Fruit fly (Drosophila melanogaster) whole organism, embryonic: ENCODE results near the gene east.
A peak's percentile ranks its signal among the peaks of the same experiment; 100 is the strongest.

Experiments used
- Abd-B ChIP-seq: fragments of 200-800 bp; sonication (Bioruptor generic); optimal IDR thresholded peaks from 2 replicates; lab custom pipeline; 2018; ENCODE audit warnings: missing biosample characterization, mild to moderate bottlenecking, missing genetic modification characterization, moderate library complexity
- CG10209 ChIP-seq: fragments of 200-800 bp; sonication (Bioruptor generic); optimal IDR thresholded peaks from 3 replicates; lab custom pipeline; 2017; ENCODE audit warnings: missing biosample characterization, mild to moderate bottlenecking, missing genetic modification characterization, missing genetic modification reagents
- CG10979 ChIP-seq: fragments of 200-800 bp; sonication (Bioruptor generic); optimal IDR thresholded peaks from 2 replicates; lab custom pipeline; 2018; ENCODE audit warnings: missing biosample characterization, mild to moderate bottlenecking, missing genetic modification characterization, moderate library complexity
- CG11085 ChIP-seq: fragments of 200-800 bp; sonication (Bioruptor generic); IDR thresholded peaks from 2 replicates; pipeline ENCODE4 v1.3.6; 2022; ENCODE audit warnings: missing biosample characterization, missing genetic modification characterization
- CG12391 ChIP-seq: fragments of 200-800 bp; sonication (Bioruptor generic); optimal IDR thresholded peaks from 3 replicates; lab custom pipeline; 2018; ENCODE audit warnings: missing biosample characterization, mild to moderate bottlenecking, missing genetic modification characterization, moderate library complexity
- CG15269 ChIP-seq: fragments of 200-800 bp; sonication (Bioruptor generic); optimal IDR thresholded peaks from 2 replicates; lab custom pipeline; 2018; ENCODE audit warnings: missing biosample characterization, mild to moderate bottlenecking, missing genetic modification characterization, moderate library complexity
- CG17568 ChIP-seq: fragments of 200-800 bp; sonication (Bioruptor generic); optimal IDR thresholded peaks from 2 replicates; lab custom pipeline; 2018; ENCODE audit warnings: missing biosample characterization, mild to moderate bottlenecking, missing genetic modification characterization, moderate library complexity
- CG17912 ChIP-seq: fragments of 200-800 bp; sonication (Bioruptor generic); optimal IDR thresholded peaks from 2 replicates; lab custom pipeline; 2018; ENCODE audit warnings: missing biosample characterization, mild to moderate bottlenecking, missing genetic modification characterization
- CG18599 ChIP-seq: fragments of 200-800 bp; sonication (Bioruptor generic); optimal IDR thresholded peaks from 3 replicates; lab custom pipeline; 2017; ENCODE audit warnings: missing biosample characterization, missing genetic modification characterization, mild to moderate bottlenecking, moderate library complexity, missing genetic modification reagents
- CG18764 ChIP-seq: fragments of 200-800 bp; sonication (Bioruptor generic); optimal IDR thresholded peaks from 3 replicates; lab custom pipeline; 2016; ENCODE audit warnings: missing biosample characterization, missing genetic modification characterization
- CG2889 ChIP-seq: fragments of 200-800 bp; sonication (Bioruptor generic); IDR thresholded peaks from 3 replicates; pipeline ENCODE4 v1.3.6; 2022; ENCODE audit warnings: missing biosample characterization, missing genetic modification characterization
- CG4282 ChIP-seq: fragments of 200-800 bp; sonication (Bioruptor generic); optimal IDR thresholded peaks from 2 replicates; lab custom pipeline; 2016; ENCODE audit warnings: missing biosample characterization, missing genetic modification characterization
- CG4328 ChIP-seq: fragments of 200-800 bp; sonication (Bioruptor generic); optimal IDR thresholded peaks from 3 replicates; lab custom pipeline; 2017; ENCODE audit warnings: missing biosample characterization, missing genetic modification reagents, missing genetic modification characterization
- CG8089 ChIP-seq: fragments of 200-800 bp; sonication (Bioruptor generic); optimal IDR thresholded peaks from 3 replicates; lab custom pipeline; 2016; ENCODE audit warnings: missing biosample characterization, missing genetic modification characterization
- CG8359 ChIP-seq: fragments of 200-800 bp; sonication (Bioruptor generic); optimal IDR thresholded peaks from 2 replicates; lab custom pipeline; 2017; ENCODE audit warnings: missing biosample characterization, mild to moderate bottlenecking, missing genetic modification characterization, borderline replicate concordance
- D ChIP-seq, 2 experiments: fragments of 200-800 bp in 1 of 2; fragments of >200 bp in 1 of 2; sonication (Bioruptor generic) in 1 of 2; optimal IDR thresholded peaks; 2 replicates in 1 of 2; 3 replicates in 1 of 2; lab custom pipeline; 2017; ENCODE audit warnings: mild to moderate bottlenecking in 1 of 2, missing biosample characterization in 1 of 2, missing genetic modification characterization in 1 of 2, missing genetic modification reagents in 1 of 2
- D19B ChIP-seq: fragments of 200-800 bp; sonication (Bioruptor generic); optimal IDR thresholded peaks from 2 replicates; lab custom pipeline; 2017; ENCODE audit warnings: missing biosample characterization, mild to moderate bottlenecking, missing genetic modification characterization
- Doc3 ChIP-seq: fragments of 200-800 bp; sonication (Bioruptor generic); IDR thresholded peaks from 3 replicates; pipeline ENCODE4 v1.3.6; 2022; ENCODE audit warnings: missing biosample characterization, missing genetic modification characterization; ENCODE audit not compliant: partially characterized antibody
- Eip74EF ChIP-seq, 2 experiments: fragments of 200-800 bp in 1 of 2; fragments of >200 bp in 1 of 2; sonication (Bioruptor generic) in 1 of 2; optimal IDR thresholded peaks; 2 replicates each; lab custom pipeline; 2017 to 2019; ENCODE audit warnings: missing biosample characterization in 2 of 2, missing genetic modification characterization in 2 of 2, mild to moderate bottlenecking in 1 of 2, moderate library complexity in 1 of 2
- HLH3B ChIP-seq: fragments of 200-800 bp; sonication (Bioruptor generic); IDR thresholded peaks from 2 replicates; pipeline ENCODE4 v1.3.6; 2022; ENCODE audit warnings: missing biosample characterization, missing genetic modification characterization
- Hsf ChIP-seq: fragments of 200-800 bp; sonication (Bioruptor generic); optimal IDR thresholded peaks from 3 replicates; lab custom pipeline; 2016; ENCODE audit warnings: missing biosample characterization, missing genetic modification characterization
- Lhr ChIP-seq: fragments of 200-800 bp; sonication (Bioruptor generic); optimal IDR thresholded peaks from 3 replicates; lab custom pipeline; 2017; ENCODE audit warnings: mild to moderate bottlenecking, missing biosample characterization, missing genetic modification reagents, missing genetic modification characterization
- Oli ChIP-seq: fragments of 200-800 bp; sonication (Bioruptor generic); optimal IDR thresholded peaks from 2 replicates; lab custom pipeline; 2018; ENCODE audit warnings: missing biosample characterization, mild to moderate bottlenecking, missing genetic modification characterization, moderate library complexity
- PHDP ChIP-seq: fragments of 200-800 bp; sonication (Bioruptor generic); optimal IDR thresholded peaks from 3 replicates; lab custom pipeline; 2018; ENCODE audit warnings: missing biosample characterization, mild to moderate bottlenecking, missing genetic modification characterization, moderate library complexity
- Poxn ChIP-seq: fragments of 200-800 bp; sonication (Bioruptor generic); IDR thresholded peaks from 2 replicates; pipeline ENCODE4 v1.3.6; 2022; ENCODE audit warnings: missing biosample characterization, missing genetic modification characterization
- Rx ChIP-seq: fragments of 200-800 bp; sonication (Bioruptor generic); IDR thresholded peaks from 2 replicates; pipeline ENCODE4 v1.3.6; 2022; ENCODE audit warnings: missing biosample characterization, missing genetic modification characterization
- Sox100B ChIP-seq: fragments of 200-800 bp; sonication (Bioruptor generic); optimal IDR thresholded peaks from 3 replicates; lab custom pipeline; 2018; ENCODE audit warnings: missing biosample characterization, mild to moderate bottlenecking, missing genetic modification characterization
- Sox102F ChIP-seq: fragments of 200-800 bp; sonication (Bioruptor generic); optimal IDR thresholded peaks from 2 replicates; lab custom pipeline; 2018; ENCODE audit warnings: missing biosample characterization, mild to moderate bottlenecking, missing genetic modification characterization, moderate library complexity
- Spps ChIP-seq: fragments of 200-800 bp; sonication (Bioruptor generic); optimal IDR thresholded peaks from 2 replicates; lab custom pipeline; 2018; ENCODE audit warnings: missing biosample characterization, mild to moderate bottlenecking, missing genetic modification characterization
- Stat92E ChIP-seq, 3 experiments: fragments of >200 bp in 2 of 3; fragments of 200-800 bp in 1 of 3; sonication (Bioruptor generic) in 1 of 3; optimal IDR thresholded peaks; 2 replicates each; lab custom pipeline; 2017 to 2019; ENCODE audit warnings: missing biosample characterization in 3 of 3, missing genetic modification characterization in 3 of 3, mild to moderate bottlenecking in 1 of 3, moderate library complexity in 1 of 3
- danr ChIP-seq: fragments of 200-800 bp; sonication (Bioruptor generic); IDR thresholded peaks from 2 replicates; pipeline ENCODE4 v1.3.6; 2022; ENCODE audit warnings: missing biosample characterization, missing genetic modification characterization
- emc ChIP-seq: fragments of 200-800 bp; sonication (Bioruptor generic); optimal IDR thresholded peaks from 2 replicates; lab custom pipeline; 2016; ENCODE audit warnings: missing biosample characterization, missing genetic modification characterization
- her ChIP-seq: fragments of 200-800 bp; sonication (Bioruptor generic); optimal IDR thresholded peaks from 2 replicates; lab custom pipeline; 2016; ENCODE audit warnings: missing biosample characterization, missing genetic modification characterization
- ind ChIP-seq: fragments of 200-800 bp; sonication (Bioruptor generic); optimal IDR thresholded peaks from 3 replicates; lab custom pipeline; 2016; ENCODE audit warnings: missing biosample characterization, missing genetic modification characterization
- kay ChIP-seq: fragments of 200-800 bp; sonication (Bioruptor generic); optimal IDR thresholded peaks from 2 replicates; lab custom pipeline; 2016; ENCODE audit warnings: missing biosample characterization, missing genetic modification characterization
- lmd ChIP-seq: fragments of 200-800 bp; sonication (Bioruptor generic); IDR thresholded peaks from 2 replicates; pipeline ENCODE4 v1.3.6; 2022; ENCODE audit warnings: missing biosample characterization, missing genetic modification characterization
- mam ChIP-seq: fragments of 200-800 bp; sonication (Bioruptor generic); optimal IDR thresholded peaks from 3 replicates; lab custom pipeline; 2016; ENCODE audit warnings: missing biosample characterization, missing genetic modification characterization
- nau ChIP-seq: fragments of 200-800 bp; sonication (Bioruptor generic); optimal IDR thresholded peaks from 3 replicates; lab custom pipeline; 2017; ENCODE audit warnings: missing biosample characterization, mild to moderate bottlenecking, missing genetic modification characterization, missing genetic modification reagents
- nmo ChIP-seq: fragments of 200-800 bp; sonication (Bioruptor generic); optimal IDR thresholded peaks from 2 replicates; lab custom pipeline; 2018; ENCODE audit warnings: missing biosample characterization, mild to moderate bottlenecking, missing genetic modification characterization, moderate library complexity
- oc ChIP-seq: fragments of 200-800 bp; sonication (Bioruptor generic); optimal IDR thresholded peaks from 2 replicates; lab custom pipeline; 2018; ENCODE audit warnings: missing biosample characterization, mild to moderate bottlenecking, missing genetic modification characterization, moderate library complexity
- pan ChIP-seq, 4 experiments: fragments of >200 bp in 3 of 4; fragments of 200-800 bp in 1 of 4; sonication (Bioruptor generic) in 1 of 4; optimal IDR thresholded peaks in 3 of 4; IDR thresholded peaks in 1 of 4; 2 replicates each; pipeline versions ENCODE4 v1.3.6 to Lab custom; 2017 to 2022; ENCODE audit warnings: missing biosample characterization in 2 of 4, missing genetic modification characterization in 2 of 4, mixed read lengths in 1 of 4
- pros ChIP-seq: fragments of 200-800 bp; sonication (Bioruptor generic); optimal IDR thresholded peaks from 3 replicates; lab custom pipeline; 2019; ENCODE audit warnings: missing biosample characterization, mild to moderate bottlenecking, missing genetic modification characterization, moderate library complexity
- ssp ChIP-seq: fragments of 200-800 bp; sonication (Bioruptor generic); IDR thresholded peaks from 2 replicates; pipeline ENCODE4 v1.3.6; 2022; ENCODE audit warnings: missing biosample characterization, missing genetic modification characterization
- tap ChIP-seq: fragments of 200-800 bp; optimal IDR thresholded peaks from 3 replicates; lab custom pipeline; 2019; ENCODE audit warnings: missing biosample characterization, mild to moderate bottlenecking, missing genetic modification characterization, moderate library complexity
- trem ChIP-seq: fragments of 200-800 bp; optimal IDR thresholded peaks from 3 replicates; lab custom pipeline; 2019; ENCODE audit warnings: missing biosample characterization, mild to moderate bottlenecking, missing genetic modification characterization, moderate library complexity
- unc-4 ChIP-seq: fragments of 200-800 bp; sonication (Bioruptor generic); IDR thresholded peaks from 2 replicates; pipeline ENCODE4 v1.3.6; 2022; ENCODE audit warnings: missing biosample characterization, missing genetic modification characterization; ENCODE audit not compliant: partially characterized antibody
- z ChIP-seq: fragments of 200-800 bp; sonication (Bioruptor generic); IDR thresholded peaks from 3 replicates; pipeline ENCODE4 v1.3.6; 2022; ENCODE audit warnings: missing biosample characterization, missing genetic modification characterization

The east gene

DNA sequence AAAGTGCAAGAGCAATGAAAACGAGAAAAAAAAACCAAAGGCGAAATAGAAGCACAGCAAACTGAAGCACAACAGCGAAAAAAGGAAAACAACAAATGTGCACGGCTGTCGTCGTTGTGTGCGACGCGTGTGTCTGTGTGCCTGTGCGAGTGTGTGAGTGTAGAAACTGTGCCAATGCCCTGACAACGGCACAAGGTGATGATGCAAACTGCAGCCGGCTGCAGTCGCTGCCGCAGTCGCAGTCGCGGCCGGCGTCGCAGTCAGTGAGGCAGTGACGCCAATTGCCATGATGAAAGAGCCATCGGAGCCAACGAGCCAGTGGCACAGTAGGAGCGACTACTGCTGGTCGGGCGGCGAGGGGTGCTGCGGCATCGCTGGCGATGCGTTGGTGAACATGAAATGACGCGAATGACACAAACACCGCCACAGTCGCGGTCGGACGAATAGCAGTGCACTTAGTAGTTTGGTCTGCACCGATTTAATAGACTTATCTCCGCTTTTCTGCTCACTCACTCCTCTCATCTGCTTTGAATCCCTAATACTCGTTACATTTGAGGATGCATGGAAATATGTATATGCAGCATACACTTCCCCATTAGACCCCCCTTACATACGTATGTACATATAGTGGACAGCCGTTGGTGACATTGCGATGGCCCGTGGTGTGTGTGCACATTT is 41.9 kb upstream of the east start (continued):
- TF ChIP-seq Eip74EF (GFP tag; optimal IDR thresholded peaks at IDR 0.05; lab: Kevin White, UChicago): peak in 1 of 2 experiments; percentile 72
- peak; percentile 35 for TF ChIP-seq Lhr (GFP tag; lab: Kevin White, UChicago)
- TF ChIP-seq Spps (tag; lab: Kevin White, UChicago): peak; percentile 0
- TF ChIP-seq her: peak; percentile 4
- peak; percentile 80 for TF ChIP-seq Sox102F (GFP tag; lab: Kevin White, UChicago)
- TF ChIP-seq CG10979 (tag; lab: Kevin White, UChicago): peak; percentile 61
- peak; percentile 21 for TF ChIP-seq CG18764 (GFP tag; lab: Kevin White, UChicago)
- TF ChIP-seq kay (GFP tag; lab: Kevin White, UChicago): peak; percentile 41
- TF ChIP-seq D (optimal IDR thresholded peaks at IDR 0.05; lab: Kevin White, UChicago): no peak
- TF ChIP-seq D (GFP tag; optimal IDR thresholded peaks at IDR 0.05; lab: Kevin White, UChicago): peak; percentile 73
- TF ChIP-seq Rx (GFP tag; lab: Robert Waterston, UW): peak; percentile 52
- no peak for TF ChIP-seq D19B (GFP tag; lab: Kevin White, UChicago)
- peak; percentile 39 for TF ChIP-seq Hsf (GFP tag; lab: Kevin White, UChicago)
- peak; percentile 52 for TF ChIP-seq CG4328
- peak; percentile 24 for TF ChIP-seq CG18599 (GFP tag; lab: Kevin White, UChicago)
- TF ChIP-seq mam (GFP tag; lab: Kevin White, UChicago): no peak
- TF ChIP-seq unc-4 (GFP tag; lab: Robert Waterston, UW): no peak
- no peak for TF ChIP-seq CG11085 (GFP tag; lab: Robert Waterston, UW)
- no peak for TF ChIP-seq Poxn
- TF ChIP-seq CG8089 (GFP tag; lab: Kevin White, UChicago): peak; percentile 51
- peak; percentile 73 for TF ChIP-seq lmd
- no peak for TF ChIP-seq CG17912
- TF ChIP-seq tap: peak; percentile 74
- TF ChIP-seq CG2889 (GFP tag; lab: Robert Waterston, UW): no peak
- TF ChIP-seq Stat92E (GFP tag; optimal IDR thresholded peaks at IDR 0.05; lab: Kevin White, UChicago): no peak
- no peak for TF ChIP-seq pan (optimal IDR thresholded peaks at IDR 0.05; lab: Kevin White, UChicago)
- TF ChIP-seq pan (GFP tag; optimal IDR thresholded peaks at IDR 0.05 in 1 of 2, IDR thresholded peaks at IDR 0.05 in 1 of 2): peak in 1 of 2 experiments; percentile 52
- peak; percentile 80 for TF ChIP-seq Oli (tag; lab: Kevin White, UChicago)
- peak; percentile 39 for TF ChIP-seq PHDP (tag; lab: Kevin White, UChicago)
- no peak for TF ChIP-seq Doc3 (GFP tag; lab: Robert Waterston, UW)
- peak; percentile 48 for TF ChIP-seq nau (GFP tag; lab: Kevin White, UChicago)
- peak; percentile 61; the same call in 1 of the 2 replicates for TF ChIP-seq HLH3B (GFP tag; lab: Robert Waterston, UW)
- TF ChIP-seq pros (GFP tag; lab: Kevin White, UChicago): peak; percentile 18
- TF ChIP-seq CG4282: no peak
- peak; percentile 70 for TF ChIP-seq Sox100B (GFP tag; lab: Kevin White, UChicago)
- peak; percentile 57 for TF ChIP-seq CG10209 (GFP tag; lab: Kevin White, UChicago)
- peak; percentile 29 for TF ChIP-seq trem
- TF ChIP-seq CG17568 (GFP tag; lab: Kevin White, UChicago): no peak
- TF ChIP-seq oc (tag; lab: Kevin White, UChicago): peak; percentile 55
- TF ChIP-seq CG12391 (tag; lab: Kevin White, UChicago): peak; percentile 57
- no peak for TF ChIP-seq danr
- no peak for TF ChIP-seq z (GFP tag; lab: Robert Waterston, UW)
- TF ChIP-seq emc (GFP tag; lab: Kevin White, UChicago): no peak
- TF ChIP-seq ssp (GFP tag; lab: Robert Waterston, UW): peak; percentile 62
- peak; percentile 52 for TF ChIP-seq CG15269 (tag; lab: Kevin White, UChicago)
- TF ChIP-seq nmo (GFP tag; lab: Kevin White, UChicago): peak; percentile 77
- TF ChIP-seq Abd-B (GFP tag; lab: Kevin White, UChicago): peak; percentile 31
- TF ChIP-seq ind (GFP tag; lab: Kevin White, UChicago): peak; percentile 61
- peak; percentile 32 for TF ChIP-seq CG8359 (GFP tag; lab: Kevin White, UChicago)
